Worm (Caenorhabditis elegans) whole organism, young adult: ENCODE results near the gene C01G12.16.
A peak's percentile ranks its signal among the peaks of the same experiment; 100 is the strongest.

ENCODE experiments used
- B0019.2 ChIP-seq: fragments of 200-800 bp; sonication (Bioruptor generic); conservative IDR thresholded peaks from 2 replicates; pipeline ENCODE4 v1.3.6; 2022; ENCODE audit warnings: missing genetic modification reagents, missing genetic modification characterization, missing compliant biosample characterization
- F10E7.11 ChIP-seq: sonication (generic microtip); optimal IDR thresholded peaks from 2 replicates; lab custom pipeline; 2017; ENCODE audit warnings: mild to moderate bottlenecking, missing genetic modification characterization, moderate library complexity, missing compliant biosample characterization
- F23B12.7 ChIP-seq: sonication (generic microtip); optimal IDR thresholded peaks from 2 replicates; lab custom pipeline; 2017; ENCODE audit warnings: missing genetic modification characterization, mild to moderate bottlenecking, missing compliant biosample characterization, antibody characterized with exemption, moderate library complexity; ENCODE audit not compliant: insufficient read depth
- F33H1.4 ChIP-seq: fragments of 200-800 bp; sonication (Bioruptor generic); IDR thresholded peaks from 2 replicates; pipeline ENCODE4 v1.3.6; 2022; ENCODE audit warnings: missing genetic modification reagents, missing genetic modification characterization, missing compliant biosample characterization
- F37B4.10 ChIP-seq: fragments of 200-800 bp; sonication (Bioruptor generic); IDR thresholded peaks from 2 replicates; pipeline ENCODE4 v1.3.6; 2022; ENCODE audit warnings: missing genetic modification characterization, missing compliant biosample characterization
- F39B2.1 ChIP-seq: fragments of 200-800 bp; sonication (Bioruptor generic); IDR thresholded peaks from 2 replicates; pipeline ENCODE4 v1.3.6; 2022; ENCODE audit warnings: missing genetic modification reagents, missing genetic modification characterization, missing compliant biosample characterization
- F55B11.4 ChIP-seq: sonication (generic microtip); optimal IDR thresholded peaks from 2 replicates; lab custom pipeline; 2016; ENCODE audit warnings: missing compliant biosample characterization, missing genetic modification characterization, borderline replicate concordance; ENCODE audit not compliant: insufficient read depth
- F57C9.4 ChIP-seq: sonication (generic microtip); optimal IDR thresholded peaks from 2 replicates; lab custom pipeline; 2017; ENCODE audit warnings: mild to moderate bottlenecking, missing genetic modification characterization, missing compliant biosample characterization
- K11D2.4 ChIP-seq: fragments of 200-800 bp; sonication (Bioruptor generic); IDR thresholded peaks from 2 replicates; pipeline ENCODE4 v1.3.6; 2022; ENCODE audit warnings: missing genetic modification reagents, missing genetic modification characterization, missing compliant biosample characterization
- Y53F4B.3 ChIP-seq: fragments of 200-800 bp; sonication (Bioruptor generic); IDR thresholded peaks from 2 replicates; pipeline ENCODE4 v1.3.6; 2022; ENCODE audit warnings: missing genetic modification reagents, missing genetic modification characterization, missing compliant biosample characterization
- Y56A3A.18 ChIP-seq: fragments of 200-800 bp; sonication (Bioruptor generic); IDR thresholded peaks from 2 replicates; pipeline ENCODE4 v1.3.6; 2022; ENCODE audit warnings: missing genetic modification reagents, missing genetic modification characterization, missing compliant biosample characterization
- Y79H2A.3 ChIP-seq: fragments of 200-800 bp; sonication (Bioruptor generic); conservative IDR thresholded peaks from 2 replicates; pipeline ENCODE4 v1.3.6; 2022; ENCODE audit warnings: missing genetic modification reagents, missing genetic modification characterization, missing compliant biosample characterization
- ZK185.1 ChIP-seq: sonication (generic microtip); optimal IDR thresholded peaks from 2 replicates; lab custom pipeline; 2016; ENCODE audit warnings: mild to moderate bottlenecking, missing genetic modification characterization, missing compliant biosample characterization; ENCODE audit not compliant: poor library complexity, severe bottlenecking
- akir-1 ChIP-seq: fragments of 200-800 bp; sonication (Bioruptor generic); optimal IDR thresholded peaks from 2 replicates; lab custom pipeline; 2018; ENCODE audit warnings: mild to moderate bottlenecking, missing genetic modification characterization, moderate library complexity, missing compliant biosample characterization
- aptf-2 ChIP-seq: fragments of 200-800 bp; sonication (Bioruptor generic); conservative IDR thresholded peaks from 2 replicates; pipeline ENCODE4 v1.3.6; 2022; ENCODE audit warnings: missing genetic modification reagents, missing genetic modification characterization, missing compliant biosample characterization
- aptf-3 ChIP-seq: fragments of 200-800 bp; sonication (Bioruptor generic); IDR thresholded peaks from 2 replicates; pipeline ENCODE4 v1.3.6; 2022; ENCODE audit warnings: missing genetic modification characterization, missing compliant biosample characterization
- attf-5 ChIP-seq: fragments of 200-800 bp; sonication (Bioruptor generic); optimal IDR thresholded peaks from 2 replicates; lab custom pipeline; 2018; ENCODE audit warnings: mild to moderate bottlenecking, missing genetic modification characterization, missing compliant biosample characterization
- attf-6 ChIP-seq: fragments of 200-800 bp; sonication (Bioruptor generic); IDR thresholded peaks from 2 replicates; pipeline ENCODE4 v1.3.6; 2022; ENCODE audit warnings: missing genetic modification reagents, missing genetic modification characterization, missing compliant biosample characterization
- ccch-3 ChIP-seq: fragments of 200-800 bp; sonication (Bioruptor generic); optimal IDR thresholded peaks from 2 replicates; lab custom pipeline; 2018; ENCODE audit warnings: mild to moderate bottlenecking, missing genetic modification characterization, missing compliant biosample characterization
- ceh-79 ChIP-seq: sonication (generic microtip); optimal IDR thresholded peaks from 2 replicates; lab custom pipeline; 2017; ENCODE audit warnings: mild to moderate bottlenecking, missing genetic modification characterization, missing compliant biosample characterization
- ceh-91 ChIP-seq: fragments of 200-800 bp; sonication (Bioruptor generic); IDR thresholded peaks from 2 replicates; pipeline ENCODE4 v1.3.6; 2022; ENCODE audit warnings: missing genetic modification reagents, missing genetic modification characterization, missing compliant biosample characterization
- egl-18 ChIP-seq: fragments of 200-800 bp; sonication (Bioruptor generic); IDR thresholded peaks from 2 replicates; pipeline ENCODE4 v1.3.6; 2022; ENCODE audit warnings: missing genetic modification reagents, missing genetic modification characterization, missing compliant biosample characterization
- ets-4 ChIP-seq: fragments of 200-800 bp; sonication (Bioruptor generic); optimal IDR thresholded peaks from 2 replicates; lab custom pipeline; 2018; ENCODE audit warnings: mild to moderate bottlenecking, missing genetic modification characterization, missing compliant biosample characterization
- fkh-3 ChIP-seq: sonication (generic microtip); optimal IDR thresholded peaks from 2 replicates; lab custom pipeline; 2016; ENCODE audit warnings: mild to moderate bottlenecking, missing genetic modification characterization, missing compliant biosample characterization
- gei-17 ChIP-seq: fragments of 200-800 bp; sonication (Bioruptor generic); optimal IDR thresholded peaks from 2 replicates; lab custom pipeline; 2018; ENCODE audit warnings: mild to moderate bottlenecking, missing genetic modification characterization, missing compliant biosample characterization
- him-1 ChIP-seq: sonication (generic microtip); optimal IDR thresholded peaks from 2 replicates; lab custom pipeline; 2016; ENCODE audit warnings: missing genotype, missing genetic modification reagents, missing genetic modification characterization, missing compliant biosample characterization
- hmg-1.2 ChIP-seq: fragments of 200-800 bp; sonication (Bioruptor generic); IDR thresholded peaks from 2 replicates; pipeline ENCODE4 v1.3.6; 2022; ENCODE audit warnings: missing genetic modification reagents, missing genetic modification characterization, missing compliant biosample characterization
- lag-1 ChIP-seq: fragments of 200-800 bp; sonication (Bioruptor generic); IDR thresholded peaks from 2 replicates; pipeline ENCODE4 v1.3.6; 2022; ENCODE audit warnings: missing genetic modification reagents, missing genetic modification characterization, missing compliant biosample characterization
- lsl-1 ChIP-seq: fragments of 200-800 bp; sonication (Bioruptor generic); optimal IDR thresholded peaks from 2 replicates; lab custom pipeline; 2018; ENCODE audit warnings: mild to moderate bottlenecking, missing genetic modification characterization, moderate library complexity, missing compliant biosample characterization
- madf-3 ChIP-seq: fragments of 200-800 bp; sonication (Bioruptor generic); IDR thresholded peaks from 2 replicates; pipeline ENCODE4 v1.3.6; 2022; ENCODE audit warnings: missing genetic modification reagents, missing genetic modification characterization, missing compliant biosample characterization
- madf-8 ChIP-seq: fragments of 200-800 bp; sonication (Bioruptor generic); conservative IDR thresholded peaks from 2 replicates; pipeline ENCODE4 v1.3.6; 2022; ENCODE audit warnings: missing genetic modification reagents, missing genetic modification characterization, missing compliant biosample characterization
- mxl-1 ChIP-seq: sonication (generic microtip); optimal IDR thresholded peaks from 2 replicates; lab custom pipeline; 2016; ENCODE audit warnings: missing genetic modification characterization, missing compliant biosample characterization
- nhr-120 ChIP-seq: fragments of 200-800 bp; sonication (Bioruptor generic); IDR thresholded peaks from 2 replicates; pipeline ENCODE4 v1.3.6; 2022; ENCODE audit warnings: missing genetic modification characterization, missing compliant biosample characterization
- nhr-179 ChIP-seq: sonication (generic microtip); optimal IDR thresholded peaks from 2 replicates; lab custom pipeline; 2016; ENCODE audit warnings: mild to moderate bottlenecking, missing genetic modification characterization, missing compliant biosample characterization
- nhr-27 ChIP-seq: fragments of 200-800 bp; sonication (Bioruptor generic); optimal IDR thresholded peaks from 2 replicates; lab custom pipeline; 2018; ENCODE audit warnings: mild to moderate bottlenecking, missing genetic modification characterization, moderate library complexity, missing compliant biosample characterization
- nhr-90 ChIP-seq: sonication (generic microtip); optimal IDR thresholded peaks from 2 replicates; lab custom pipeline; 2016; ENCODE audit warnings: missing genotype, mild to moderate bottlenecking, missing genetic modification characterization, missing compliant biosample characterization
- pbrm-1 ChIP-seq: fragments of 200-800 bp; sonication (Bioruptor generic); IDR thresholded peaks from 2 replicates; pipeline ENCODE4 v1.3.6; 2022; ENCODE audit warnings: missing genetic modification reagents, missing genetic modification characterization, missing compliant biosample characterization
- rec-8 ChIP-seq, 2 experiments: sonication (generic microtip); optimal IDR thresholded peaks; 2 replicates each; lab custom pipeline; 2016; ENCODE audit warnings: mild to moderate bottlenecking in 2 of 2, missing genetic modification characterization in 2 of 2, missing genetic modification reagents in 2 of 2, missing genotype in 2 of 2, missing biosample characterization in 1 of 2, missing compliant biosample characterization in 1 of 2, moderate library complexity in 1 of 2
- repo-1 ChIP-seq: sonication (generic microtip); optimal IDR thresholded peaks from 2 replicates; lab custom pipeline; 2017; ENCODE audit warnings: mild to moderate bottlenecking, missing genetic modification characterization, missing compliant biosample characterization
- snpc-3.4 ChIP-seq: sonication (generic microtip); optimal IDR thresholded peaks from 2 replicates; lab custom pipeline; 2017; ENCODE audit warnings: missing genetic modification characterization, mild to moderate bottlenecking, missing compliant biosample characterization, antibody characterized with exemption, moderate library complexity, missing genotype, missing genetic modification reagents
- somi-1 ChIP-seq: fragments of 200-800 bp; sonication (Bioruptor generic); optimal IDR thresholded peaks from 2 replicates; lab custom pipeline; 2018; ENCODE audit warnings: mild to moderate bottlenecking, missing genetic modification characterization, missing compliant biosample characterization
- tbx-9 ChIP-seq: sonication (generic microtip); optimal IDR thresholded peaks from 2 replicates; lab custom pipeline; 2016; ENCODE audit warnings: borderline replicate concordance, missing genetic modification characterization, inconsistent platforms, missing compliant biosample characterization
- unc-130 ChIP-seq: sonication (generic microtip); optimal IDR thresholded peaks from 2 replicates; lab custom pipeline; 2016; ENCODE audit warnings: missing genetic modification reagents, missing genetic modification characterization, missing compliant biosample characterization
- xnd-1 ChIP-seq: sonication (generic microtip); optimal IDR thresholded peaks from 2 replicates; lab custom pipeline; 2016; ENCODE audit warnings: missing genotype, missing genetic modification reagents, missing genetic modification characterization, missing compliant biosample characterization
- zfh-2 ChIP-seq: fragments of 200-800 bp; sonication (Bioruptor generic); conservative IDR thresholded peaks from 2 replicates; pipeline ENCODE4 v1.3.6; 2022; ENCODE audit warnings: missing genetic modification reagents, missing genetic modification characterization, missing compliant biosample characterization
- zim-3 ChIP-seq: sonication (generic microtip); optimal IDR thresholded peaks from 2 replicates; lab custom pipeline; 2017; ENCODE audit warnings: mild to moderate bottlenecking, missing genetic modification characterization, moderate library complexity, missing compliant biosample characterization
- ztf-25 ChIP-seq: fragments of 200-800 bp; sonication (Bioruptor generic); IDR thresholded peaks from 2 replicates; pipeline ENCODE4 v1.3.6; 2022; ENCODE audit warnings: missing genetic modification reagents, missing genetic modification characterization, missing compliant biosample characterization
- ztf-26 ChIP-seq: sonication (generic microtip); optimal IDR thresholded peaks from 2 replicates; lab custom pipeline; 2017; ENCODE audit warnings: missing genetic modification characterization, missing compliant biosample characterization
- ztf-3 ChIP-seq: fragments of 200-800 bp; sonication (Bioruptor generic); optimal IDR thresholded peaks from 2 replicates; lab custom pipeline; 2018; ENCODE audit warnings: mild to moderate bottlenecking, missing genetic modification characterization, missing compliant biosample characterization

The C01G12.16 gene

DNA sequence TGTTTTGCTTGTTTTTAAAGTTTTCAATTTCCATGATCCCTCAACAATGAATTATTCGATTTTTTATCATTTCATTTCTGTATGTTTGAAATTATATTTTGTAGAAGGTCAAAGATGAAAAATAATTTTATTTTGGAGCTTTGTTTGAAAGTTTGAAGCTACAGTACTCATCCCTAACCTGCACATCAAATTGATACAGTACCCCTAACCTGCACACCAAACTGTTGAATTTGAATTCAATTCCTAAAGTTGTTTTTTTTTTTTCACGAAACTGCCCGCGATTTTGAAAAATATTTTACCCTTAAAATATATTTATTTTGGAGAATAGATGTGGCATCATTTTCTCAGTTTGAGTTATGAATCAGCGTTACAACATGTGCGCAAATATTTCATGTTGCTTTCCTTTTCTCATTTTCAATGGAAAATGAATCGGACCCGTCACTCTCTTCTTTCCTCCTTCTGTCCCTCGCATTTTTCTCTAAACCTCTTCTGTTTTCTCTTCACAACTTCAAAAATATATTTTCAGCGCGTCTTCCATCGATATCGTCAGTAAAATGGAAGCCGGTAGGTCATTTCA lies 44.8 kb downstream of the C01G12.16 start, which contains the start of gene R74.8 (continued):
- TF ChIP-seq nhr-120 (GFP tag; lab: Robert Waterston, UW) (no peak), fkh-3 (tag; lab: Kevin White, UChicago) (no peak), attf-6 (GFP tag; lab: Robert Waterston, UW) (no peak), unc-130 (GFP tag; lab: Kevin White, UChicago) (peak; percentile 64), snpc-3.4 (peak; percentile 71), zfh-2 (GFP tag; lab: Robert Waterston, UW) (no peak), K11D2.4 (GFP tag; lab: Robert Waterston, UW) (no peak), gei-17 (GFP tag; lab: Kevin White, UChicago) (no peak), attf-5 (GFP tag; lab: Kevin White, UChicago) (no peak), ccch-3 (GFP tag; lab: Kevin White, UChicago) (no peak), lsl-1 (GFP tag; lab: Kevin White, UChicago) (peak; percentile 96), akir-1 (GFP tag; lab: Kevin White, UChicago) (no peak), F37B4.10 (no peak), rec-8 (tag; optimal IDR thresholded peaks at IDR 0.05; lab: Kevin White, UChicago) (no peak), nhr-27 (tag; lab: Kevin White, UChicago) (no peak), aptf-2 (GFP tag; lab: Robert Waterston, UW) (no peak), tbx-9 (no peak), aptf-3 (GFP tag; lab: Robert Waterston, UW) (no peak), F39B2.1 (GFP tag; lab: Robert Waterston, UW) (no peak), madf-3 (GFP tag; lab: Robert Waterston, UW) (peak; percentile 82), Y56A3A.18 (GFP tag; lab: Robert Waterston, UW) (no peak), Y79H2A.3 (no peak), ztf-25 (GFP tag; lab: Robert Waterston, UW) (no peak), F23B12.7 (tag; lab: Kevin White, UChicago) (peak; percentile 2), F10E7.11 (tag; lab: Kevin White, UChicago) (no peak), ceh-91 (GFP tag; lab: Robert Waterston, UW) (peak; percentile 61), somi-1 (no peak), F57C9.4 (tag; lab: Kevin White, UChicago) (no peak), egl-18 (GFP tag; lab: Robert Waterston, UW) (no peak), mxl-1 (no peak), Y53F4B.3 (no peak), nhr-179 (tag; lab: Kevin White, UChicago) (no peak), hmg-1.2 (GFP tag; lab: Robert Waterston, UW) (no peak), F55B11.4 (no peak), madf-8 (GFP tag; lab: Robert Waterston, UW) (peak; percentile 62), him-1 (tag; lab: Kevin White, UChicago) (no peak), B0019.2 (0 out of 2 replicates have a peak, but pooled peaks have one; percentile 19), ZK185.1 (no peak), xnd-1 (tag; lab: Kevin White, UChicago) (peak; percentile 70), pbrm-1 (GFP tag; lab: Robert Waterston, UW) (no peak), zim-3 (tag; lab: Kevin White, UChicago) (no peak), lag-1 (no peak), ztf-3 (GFP tag; lab: Kevin White, UChicago) (no peak), ceh-79 (no peak), repo-1 (tag; lab: Kevin White, UChicago) (no peak), ztf-26 (tag; lab: Kevin White, UChicago) (no peak), nhr-90 (tag; lab: Kevin White, UChicago) (no peak), ets-4 (GFP tag; lab: Kevin White, UChicago) (no peak), F33H1.4 (GFP tag; lab: Robert Waterston, UW) (peak; percentile 72)
